Worm (Caenorhabditis elegans) whole organism, mixed stage, embryonic: Measurements from ENCODE around the gene F52D10.2.

Experiments
- M03D4.4 ChIP-seq: sonication (generic microtip); optimal IDR thresholded peaks from 2 replicates; lab custom pipeline; 2017; ENCODE audit warnings: mild to moderate bottlenecking, missing genetic modification characterization, missing compliant biosample characterization
- blmp-1 ChIP-seq: fragments of 150-350 bp; optimal IDR thresholded peaks from 2 replicates; lab custom pipeline; 2014; ENCODE audit warnings: missing biosample characterization, missing genetic modification characterization
- ceh-39 ChIP-seq: fragments of 150-350 bp; optimal IDR thresholded peaks from 2 replicates; lab custom pipeline; 2014; ENCODE audit warnings: missing biosample characterization, missing genetic modification characterization
- ceh-43 ChIP-seq: fragments of 200-800 bp; sonication (Bioruptor generic); optimal IDR thresholded peaks from 2 replicates; lab custom pipeline; 2018; ENCODE audit warnings: mild to moderate bottlenecking, missing genetic modification characterization, moderate library complexity, missing compliant biosample characterization
- ceh-83 ChIP-seq: fragments of 200-800 bp; sonication (Bioruptor generic); optimal IDR thresholded peaks from 2 replicates; lab custom pipeline; 2018; ENCODE audit warnings: mild to moderate bottlenecking, missing genetic modification characterization, missing compliant biosample characterization
- ces-1 ChIP-seq: fragments of 150-350 bp; optimal IDR thresholded peaks from 2 replicates; lab custom pipeline; 2014; ENCODE audit warnings: missing biosample characterization, missing genetic modification reagents, missing genetic modification characterization
- cnd-1 ChIP-seq: fragments of 200-800 bp; sonication (Bioruptor generic); optimal IDR thresholded peaks from 2 replicates; lab custom pipeline; 2018; ENCODE audit warnings: mild to moderate bottlenecking, missing genetic modification characterization, missing compliant biosample characterization
- drap-1 ChIP-seq: fragments of 200-800 bp; sonication (Bioruptor generic); optimal IDR thresholded peaks from 3 replicates; lab custom pipeline; 2018; ENCODE audit warnings: mild to moderate bottlenecking, missing genetic modification characterization, missing compliant biosample characterization
- elt-1 ChIP-seq: sonication (generic microtip); optimal IDR thresholded peaks from 2 replicates; lab custom pipeline; 2017; ENCODE audit warnings: missing genetic modification characterization, mild to moderate bottlenecking, missing compliant biosample characterization, antibody characterized with exemption, moderate library complexity, borderline replicate concordance; ENCODE audit not compliant: insufficient read depth
- elt-3 ChIP-seq: fragments of 150-350 bp; optimal IDR thresholded peaks from 2 replicates; lab custom pipeline; 2014; ENCODE audit warnings: missing biosample characterization, missing genetic modification characterization
- flh-1 ChIP-seq: fragments of 200-800 bp; sonication (Bioruptor generic); optimal IDR thresholded peaks from 2 replicates; lab custom pipeline; 2018; ENCODE audit warnings: mild to moderate bottlenecking, missing genetic modification characterization, moderate library complexity, missing compliant biosample characterization
- ham-2 ChIP-seq: fragments of 200-800 bp; sonication (Bioruptor generic); optimal IDR thresholded peaks from 2 replicates; lab custom pipeline; 2018; ENCODE audit warnings: mild to moderate bottlenecking, missing genetic modification characterization, missing compliant biosample characterization
- hlh-1 ChIP-seq: fragments of 150-350 bp; optimal IDR thresholded peaks from 2 replicates; lab custom pipeline; 2014; ENCODE audit warnings: missing biosample characterization, missing genetic modification reagents, missing genetic modification characterization
- lin-13 ChIP-seq: fragments of 150-350 bp; optimal IDR thresholded peaks from 2 replicates; lab custom pipeline; 2014; ENCODE audit warnings: missing biosample characterization, missing genetic modification characterization
- lin-32 ChIP-seq: fragments of 200-800 bp; sonication (Bioruptor generic); optimal IDR thresholded peaks from 2 replicates; lab custom pipeline; 2018; ENCODE audit warnings: mild to moderate bottlenecking, missing genetic modification characterization, missing compliant biosample characterization
- lsy-2 ChIP-seq: fragments of 150-350 bp; optimal IDR thresholded peaks from 2 replicates; lab custom pipeline; 2014; ENCODE audit warnings: missing biosample characterization, missing genetic modification characterization
- mab-5 ChIP-seq: fragments of 150-350 bp; optimal IDR thresholded peaks from 2 replicates; lab custom pipeline; 2014; ENCODE audit warnings: missing biosample characterization, missing genetic modification characterization
- mep-1 ChIP-seq: fragments of 150-350 bp; optimal IDR thresholded peaks from 2 replicates; lab custom pipeline; 2017; ENCODE audit warnings: missing biosample characterization, missing genetic modification reagents, missing genetic modification characterization, inconsistent platforms
- nhr-12 ChIP-seq: fragments of 150-350 bp; optimal IDR thresholded peaks from 2 replicates; lab custom pipeline; 2014; ENCODE audit warnings: missing biosample characterization, missing genetic modification characterization
- nhr-2 ChIP-seq: fragments of 150-350 bp; optimal IDR thresholded peaks from 2 replicates; lab custom pipeline; 2014; ENCODE audit warnings: missing biosample characterization, missing genetic modification characterization
- nhr-76 ChIP-seq: sonication (generic microtip); optimal IDR thresholded peaks from 2 replicates; lab custom pipeline; 2017; ENCODE audit warnings: missing biosample characterization, missing genetic modification characterization
- pha-4 ChIP-seq: fragments of 150-350 bp; optimal IDR thresholded peaks from 2 replicates; lab custom pipeline; 2018; ENCODE audit warnings: missing biosample characterization, missing genetic modification reagents, missing genetic modification characterization
- sem-2 ChIP-seq: fragments of 200-800 bp; sonication (Bioruptor generic); optimal IDR thresholded peaks from 2 replicates; lab custom pipeline; 2018; ENCODE audit warnings: mild to moderate bottlenecking, missing genetic modification characterization, missing compliant biosample characterization
- sptf-1 ChIP-seq: sonication (generic microtip); optimal IDR thresholded peaks from 2 replicates; lab custom pipeline; 2017; ENCODE audit warnings: mild to moderate bottlenecking, missing genetic modification characterization, moderate library complexity, missing compliant biosample characterization
- tbx-8 ChIP-seq: fragments of 200-800 bp; sonication (Bioruptor generic); optimal IDR thresholded peaks from 2 replicates; lab custom pipeline; 2018; ENCODE audit warnings: mild to moderate bottlenecking, missing genetic modification characterization, moderate library complexity, missing compliant biosample characterization
- unc-120 ChIP-seq: sonication (generic microtip); optimal IDR thresholded peaks from 2 replicates; lab custom pipeline; 2017; ENCODE audit warnings: missing genetic modification characterization, missing compliant biosample characterization; ENCODE audit not compliant: poor library complexity, severe bottlenecking
- unc-39 ChIP-seq: fragments of 150-350 bp; optimal IDR thresholded peaks from 2 replicates; lab custom pipeline; 2014; ENCODE audit warnings: missing biosample characterization, missing genetic modification characterization
- unc-62 ChIP-seq: fragments of 150-350 bp; optimal IDR thresholded peaks from 2 replicates; lab custom pipeline; 2014; ENCODE audit warnings: missing biosample characterization, missing genetic modification reagents, missing genetic modification characterization
- zip-8 ChIP-seq: fragments of 150-350 bp; optimal IDR thresholded peaks from 2 replicates; lab custom pipeline; 2014; ENCODE audit warnings: missing biosample characterization, missing genetic modification characterization

Gene F52D10.2

ce11 chrX:11574167-11574566, 17.4 kb downstream of the F52D10.2 start:
- TF ChIP-seq cnd-1 (tag; lab: Kevin White, UChicago) (no peak), unc-120 (tag; lab: Kevin White, UChicago) (peak; percentile 37), blmp-1 (tag; lab: Kevin White, UChicago) (no peak)

- no peak for TF ChIP-seq flh-1
- no peak for TF ChIP-seq unc-39 (tag; lab: Kevin White, UChicago)
- TF ChIP-seq nhr-76 (tag; lab: Kevin White, UChicago) = no peak
- TF ChIP-seq lin-13 (tag; lab: Kevin White, UChicago) = no peak
- TF ChIP-seq ceh-39 (tag; lab: Kevin White, UChicago) = no peak
- TF ChIP-seq ham-2 (GFP tag; lab: Kevin White, UChicago) = no peak
- TF ChIP-seq drap-1 (GFP tag; lab: Kevin White, UChicago) = no peak
- TF ChIP-seq ceh-83 (GFP tag; lab: Kevin White, UChicago) = no peak
- no peak for TF ChIP-seq cnd-1 (tag; lab: Kevin White, UChicago)
- no peak for TF ChIP-seq hlh-1 (tag; lab: Kevin White, UChicago)
Observed at ce11 chrX:11572205-11572604, 19.3 kb downstream of the F52D10.2 start, which contains the start of gene frm-3. TSS of gene frm-3 (plus strand) at chrX:11572505.

- peak; percentile 46 for TF ChIP-seq ces-1
- TF ChIP-seq zip-8 (tag; lab: Kevin White, UChicago) = no peak
Observed at ce11 chrX:11571714-11572113, 19.8 kb downstream of the F52D10.2 start.

ce11 chrX:11569744-11570359, 21.7 kb downstream of the F52D10.2 start:
- TF ChIP-seq tbx-8 (GFP tag; lab: Kevin White, UChicago) (no peak), ces-1 (peak; percentile 98)

- TF ChIP-seq drap-1 (GFP tag; lab: Kevin White, UChicago) = no peak
- TF ChIP-seq ces-1 = peak; percentile 40
- no peak for TF ChIP-seq nhr-2 (tag; lab: Kevin White, UChicago)
- TF ChIP-seq elt-1 (tag; lab: Kevin White, UChicago) = peak; percentile 15
- TF ChIP-seq pha-4 (tag; lab: Kevin White, UChicago) = peak; percentile 36
- no peak for TF ChIP-seq tbx-8 (GFP tag; lab: Kevin White, UChicago)
- peak; percentile 3 for TF ChIP-seq sptf-1 (tag; lab: Kevin White, UChicago)
- no peak for TF ChIP-seq sem-2
- TF ChIP-seq unc-120 (tag; lab: Kevin White, UChicago) = no peak
- TF ChIP-seq ceh-43 (GFP tag; lab: Kevin White, UChicago) = no peak
- TF ChIP-seq lsy-2 (tag; lab: Kevin White, UChicago) = peak; percentile 29
- peak; percentile 2 for TF ChIP-seq hlh-1 (tag; lab: Kevin White, UChicago)
- no peak for TF ChIP-seq nhr-12 (tag; lab: Kevin White, UChicago)
- TF ChIP-seq mep-1 = peak; percentile 16
- peak; percentile 85 for TF ChIP-seq blmp-1 (tag; lab: Kevin White, UChicago)
Observed at ce11 chrX:11563663-11564062, 27.9 kb downstream of the F52D10.2 start, which contains the start of gene trpp-9. TSS of gene trpp-9 (plus strand) at chrX:11563923.

ce11 chrX:11560615-11561014, 30.9 kb downstream of the F52D10.2 start, which contains the start of gene lev-8:
TSS of gene lev-8 (plus strand) at chrX:11560915.
- TF ChIP-seq blmp-1 (tag; lab: Kevin White, UChicago) (no peak), tbx-8 (GFP tag; lab: Kevin White, UChicago) (no peak), ceh-83 (GFP tag; lab: Kevin White, UChicago) (no peak), elt-1 (tag; lab: Kevin White, UChicago) (no peak), mab-5 (tag; lab: Kevin White, UChicago) (no peak), M03D4.4 (tag; lab: Kevin White, UChicago) (no peak), ham-2 (GFP tag; lab: Kevin White, UChicago) (no peak), lin-32 (no peak), unc-62 (no peak), elt-3 (tag; lab: Kevin White, UChicago) (no peak)
